Fruit fly (Drosophila melanogaster): ENCODE results near the gene cdm.

The cdm gene

dm6 chr3R:18171983-18172967 lies 11.0 kb downstream of the cdm start (continued):
- TF ChIP-seq CG33213 (GFP tag; optimal IDR thresholded peaks at IDR 0.05) (peak; percentile 74), Mrtf (GFP tag; IDR thresholded peaks at IDR 0.05) (peak; percentile 80), CG11398 (GFP tag; optimal IDR thresholded peaks at IDR 0.05) (peak; percentile 86), gce (GFP tag; IDR thresholded peaks at IDR 0.05) (peak; percentile 79; the same call in 2 of the 3 replicates), jigr1 (GFP tag; IDR thresholded peaks at IDR 0.05) (peak; percentile 48; the same call in 2 of the 3 replicates), Dip3 (GFP tag; optimal IDR thresholded peaks at IDR 0.05) (peak; percentile 85), knrl (GFP tag; IDR thresholded peaks at IDR 0.05; ENCODE audit: partially characterized antibody) (no peak), CG15011 (GFP tag; optimal IDR thresholded peaks at IDR 0.05) (peak; percentile 89), CG13424 (tag; optimal IDR thresholded peaks at IDR 0.05) (peak; percentile 98), CG9609 (GFP tag; optimal IDR thresholded peaks at IDR 0.05) (peak; percentile 93), fd102C (GFP tag; optimal IDR thresholded peaks at IDR 0.05) (peak; percentile 45), wdn (GFP tag; IDR thresholded peaks at IDR 0.05) (peak; percentile 73; the same call in 1 of the 2 replicates), sisA (GFP tag; IDR thresholded peaks at IDR 0.05) (peak; percentile 91), CG32767 (GFP tag; IDR thresholded peaks at IDR 0.05) (peak; percentile 82), stc (GFP tag; IDR thresholded peaks at IDR 0.05) (peak; percentile 93), Rfx (GFP tag; IDR thresholded peaks at IDR 0.05) (peak; percentile 84), Sox102F (GFP tag; optimal IDR thresholded peaks at IDR 0.05) (peak; percentile 96), ap (GFP tag; IDR thresholded peaks at IDR 0.05) (peak; percentile 82), CG30403 (GFP tag; optimal IDR thresholded peaks at IDR 0.05) (peak; percentile 96), hkb (optimal IDR thresholded peaks at IDR 0.05) (no peak), hkb (GFP tag; IDR thresholded peaks at IDR 0.05) (peak; percentile 90), vnd (GFP tag; IDR thresholded peaks at IDR 0.05; ENCODE audit: partially characterized antibody) (no peak), zen (tag; optimal IDR thresholded peaks at IDR 0.05) (peak; percentile 94), CG30431 (GFP tag; optimal IDR thresholded peaks at IDR 0.05) (peak; percentile 87), prd (optimal IDR thresholded peaks at IDR 0.05) (no peak), prd (GFP tag; IDR thresholded peaks at IDR 0.05) (peak; percentile 93), CG6254 (GFP tag; optimal IDR thresholded peaks at IDR 0.05) (peak; percentile 91), E2f2 (GFP tag; IDR thresholded peaks at IDR 0.05) (peak; percentile 66), tup (GFP tag; optimal IDR thresholded peaks at IDR 0.05) (peak; percentile 59), CG12219 (GFP tag; optimal IDR thresholded peaks at IDR 0.05) (peak; percentile 96), CG4707 (GFP tag; optimal IDR thresholded peaks at IDR 0.05) (peak; percentile 85), HmgZ (tag; optimal IDR thresholded peaks at IDR 0.05) (peak; percentile 92), tap (tag; optimal IDR thresholded peaks at IDR 0.05) (peak; percentile 86), kay (GFP tag; optimal IDR thresholded peaks at IDR 0.05) (peak; percentile 88), CG2712 (tag; optimal IDR thresholded peaks at IDR 0.05) (peak; percentile 96), E2f1 (GFP tag; IDR thresholded peaks at IDR 0.05) (peak; percentile 86), dati (GFP tag; IDR thresholded peaks at IDR 0.05) (peak; percentile 70; the same call in 1 of the 2 replicates), CG10543 (GFP tag; optimal IDR thresholded peaks at IDR 0.05) (peak; percentile 86), Camta (GFP tag; optimal IDR thresholded peaks at IDR 0.05) (peak; percentile 89), dmrt11E (tag; optimal IDR thresholded peaks at IDR 0.05) (peak; percentile 91), lbe (GFP tag; optimal IDR thresholded peaks at IDR 0.05) (no peak), CG9932 (GFP tag; IDR thresholded peaks at IDR 0.05) (peak; percentile 82), CHES-1-like (GFP tag; optimal IDR thresholded peaks at IDR 0.05) (peak; percentile 91), CG11504 (tag; optimal IDR thresholded peaks at IDR 0.05) (peak; percentile 96), slp2 (GFP tag; optimal IDR thresholded peaks at IDR 0.05) (peak; percentile 90), wor (GFP tag; IDR thresholded peaks at IDR 0.05) (peak; percentile 92), CG9876 (GFP tag; optimal IDR thresholded peaks at IDR 0.05) (peak; percentile 86), btn (GFP tag; optimal IDR thresholded peaks at IDR 0.05) (peak; percentile 74), esg (GFP tag; conservative IDR thresholded peaks at IDR 0.05) (peak; percentile 86)
